Fruit fly (Drosophila melanogaster): Measurements from ENCODE around the gene eff.

Gene eff

DNA sequence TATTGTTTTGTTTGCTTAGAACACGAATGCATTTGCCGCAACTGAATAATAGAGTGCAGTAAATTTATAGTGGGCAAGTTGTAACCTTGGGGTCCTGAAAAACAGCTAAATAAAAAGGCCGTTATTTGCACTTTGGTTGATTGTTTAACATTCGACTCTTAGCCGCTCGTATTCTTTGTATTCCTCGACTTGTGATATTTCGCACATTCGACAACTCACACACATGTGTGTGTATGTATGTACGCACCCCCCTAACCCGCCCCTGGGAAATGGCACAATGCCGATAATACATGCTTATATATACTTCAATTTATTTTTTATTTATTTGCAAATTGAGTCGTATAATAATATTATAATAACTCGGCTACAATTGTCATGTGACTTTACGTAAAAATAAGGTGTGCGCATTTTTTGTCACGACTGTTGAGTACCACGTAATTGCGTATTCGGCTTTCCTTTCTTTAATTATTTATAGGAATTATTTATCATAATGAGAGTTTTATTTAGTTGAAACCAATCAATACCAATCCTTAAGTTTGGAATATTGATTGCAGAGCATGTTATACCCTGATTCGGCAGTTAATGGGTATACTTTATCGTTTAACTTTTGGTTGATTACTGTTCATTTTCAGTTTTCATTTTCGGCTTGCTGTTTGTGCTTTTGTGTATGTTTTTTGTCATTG, 13.8 kb upstream of the eff start:
- TF ChIP-seq h (optimal IDR thresholded peaks at IDR 0.05) (no peak), insv (optimal IDR thresholded peaks at IDR 0.05) (no peak), Myc (optimal IDR thresholded peaks at IDR 0.05) (no peak), Sin3A (optimal IDR thresholded peaks at IDR 0.05) (no peak), psq (optimal IDR thresholded peaks at IDR 0.05) (no peak), ttk (optimal IDR thresholded peaks at IDR 0.05) (no peak)

dm6 chr3R:14754360-14754759, 13.2 kb upstream of the eff start, which contains the start of gene CG7362:
CG7362 (minus strand) TSS chr3R:14754460.
- TF ChIP-seq Sin3A (optimal IDR thresholded peaks at IDR 0.05), result no peak
- TF ChIP-seq insv (optimal IDR thresholded peaks at IDR 0.05), result no peak
- TF ChIP-seq psq (optimal IDR thresholded peaks at IDR 0.05), result no peak
- no peak for TF ChIP-seq ttk (optimal IDR thresholded peaks at IDR 0.05)
- TF ChIP-seq h (optimal IDR thresholded peaks at IDR 0.05), result no peak
- no peak for TF ChIP-seq Myc (optimal IDR thresholded peaks at IDR 0.05)

- TF ChIP-seq ttk (optimal IDR thresholded peaks at IDR 0.05) (no peak), h (optimal IDR thresholded peaks at IDR 0.05) (no peak), psq (optimal IDR thresholded peaks at IDR 0.05) (no peak), insv (optimal IDR thresholded peaks at IDR 0.05) (no peak), Sin3A (optimal IDR thresholded peaks at IDR 0.05) (no peak), Myc (optimal IDR thresholded peaks at IDR 0.05) (no peak)
These were observed 9.9 kb upstream of the eff start, which contains the start of gene smp-30 for dm6 chr3R:14751023-14751422. smp-30 (minus strand) TSS chr3R:14751246.

DNA sequence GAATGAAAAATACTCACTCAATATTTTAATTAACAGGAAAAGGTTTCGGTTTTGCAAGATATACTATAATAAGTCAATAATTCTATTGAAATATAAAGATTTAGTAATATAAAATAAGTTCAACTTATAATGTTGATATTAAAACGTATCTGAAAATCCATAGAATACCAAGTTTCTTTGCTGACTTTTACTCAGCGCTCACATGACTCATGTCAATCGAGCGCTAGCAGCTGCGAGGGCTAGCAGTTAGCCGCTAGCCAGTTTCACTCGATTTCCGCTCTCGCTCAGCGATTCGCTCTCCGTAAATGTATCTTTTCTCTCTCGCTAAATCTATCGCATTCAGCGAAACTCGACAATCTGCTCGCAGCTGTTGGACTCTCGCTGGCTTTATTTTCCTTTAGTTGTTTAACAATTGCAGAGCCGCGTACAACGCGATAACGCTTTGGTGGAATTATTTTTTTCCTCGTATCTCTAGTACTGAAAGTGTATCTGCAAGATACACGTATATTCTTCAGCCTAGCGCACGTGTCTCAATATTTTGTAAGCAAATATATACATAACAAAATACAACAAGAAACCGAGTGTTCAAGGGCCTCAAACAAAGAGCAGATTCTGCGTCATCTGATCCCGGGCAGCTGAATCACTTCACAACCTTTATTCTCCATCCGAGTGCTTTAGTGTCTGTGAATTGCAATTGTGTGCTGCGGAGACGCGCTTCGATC, 8.1 kb upstream of the eff start:
- TF ChIP-seq Sin3A (optimal IDR thresholded peaks at IDR 0.05) (no peak), psq (optimal IDR thresholded peaks at IDR 0.05) (no peak), Myc (optimal IDR thresholded peaks at IDR 0.05) (no peak), h (optimal IDR thresholded peaks at IDR 0.05) (no peak), insv (optimal IDR thresholded peaks at IDR 0.05) (no peak), ttk (optimal IDR thresholded peaks at IDR 0.05) (no peak)

DNA sequence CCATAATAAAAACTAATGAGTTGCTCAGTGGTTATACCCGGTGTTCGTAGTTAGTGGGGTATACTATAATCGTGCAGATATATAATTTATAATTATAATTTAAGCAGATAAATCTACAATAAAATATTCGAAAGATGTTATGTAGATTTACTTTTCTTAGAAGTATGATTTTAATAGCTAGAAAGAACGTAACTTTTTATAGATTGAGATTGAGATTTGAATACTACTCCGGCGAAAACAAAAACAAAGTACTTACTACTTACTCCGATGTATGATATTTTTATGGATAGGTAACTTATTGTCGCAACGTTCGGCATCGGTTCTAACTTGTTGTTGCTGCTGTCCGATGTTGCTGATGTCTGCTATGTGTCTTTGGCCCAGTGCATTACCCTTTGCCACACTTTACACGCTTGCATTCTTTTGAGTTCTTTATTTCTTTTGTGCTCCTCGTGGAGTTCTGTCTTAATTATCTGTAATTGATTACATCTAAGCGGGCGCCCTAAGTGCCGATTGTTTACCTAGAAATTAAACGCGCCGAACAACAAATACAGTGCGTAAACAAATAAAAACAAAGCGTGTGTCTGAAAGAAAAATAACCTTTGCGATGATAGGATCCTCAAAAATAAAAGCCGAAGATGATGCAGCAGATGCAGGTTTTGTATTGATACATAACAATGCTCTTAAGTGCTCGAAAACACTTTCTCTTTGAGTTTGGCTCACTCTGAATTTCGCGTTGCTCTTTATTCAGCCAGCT, 7.4 kb upstream of the eff start:
- TF ChIP-seq Sin3A (optimal IDR thresholded peaks at IDR 0.05) (no peak), ttk (optimal IDR thresholded peaks at IDR 0.05) (no peak), psq (optimal IDR thresholded peaks at IDR 0.05) (no peak), Myc (optimal IDR thresholded peaks at IDR 0.05) (no peak), h (optimal IDR thresholded peaks at IDR 0.05) (no peak), insv (optimal IDR thresholded peaks at IDR 0.05) (no peak)

- TF ChIP-seq psq (optimal IDR thresholded peaks at IDR 0.05) (no peak), ttk (optimal IDR thresholded peaks at IDR 0.05) (no peak), insv (optimal IDR thresholded peaks at IDR 0.05) (no peak), Sin3A (optimal IDR thresholded peaks at IDR 0.05) (no peak), h (optimal IDR thresholded peaks at IDR 0.05) (no peak)
These were observed 6.8 kb upstream of the eff start for dm6 chr3R:14747915-14748314.

dm6 chr3R:14747259-14747856, 6.2 kb upstream of the eff start:
- TF ChIP-seq Sin3A (optimal IDR thresholded peaks at IDR 0.05) (no peak), insv (optimal IDR thresholded peaks at IDR 0.05) (no peak), h (optimal IDR thresholded peaks at IDR 0.05) (no peak), ttk (optimal IDR thresholded peaks at IDR 0.05) (no peak), Myc (optimal IDR thresholded peaks at IDR 0.05) (no peak), psq (optimal IDR thresholded peaks at IDR 0.05) (no peak)

- no peak for TF ChIP-seq ttk (optimal IDR thresholded peaks at IDR 0.05)
- TF ChIP-seq insv (optimal IDR thresholded peaks at IDR 0.05), result no peak
- no peak for TF ChIP-seq h (optimal IDR thresholded peaks at IDR 0.05)
- no peak for TF ChIP-seq Sin3A (optimal IDR thresholded peaks at IDR 0.05)
- no peak for TF ChIP-seq Myc (optimal IDR thresholded peaks at IDR 0.05)
These were observed 3.4 kb upstream of the eff start for dm6 chr3R:14744339-14745129.

DNA sequence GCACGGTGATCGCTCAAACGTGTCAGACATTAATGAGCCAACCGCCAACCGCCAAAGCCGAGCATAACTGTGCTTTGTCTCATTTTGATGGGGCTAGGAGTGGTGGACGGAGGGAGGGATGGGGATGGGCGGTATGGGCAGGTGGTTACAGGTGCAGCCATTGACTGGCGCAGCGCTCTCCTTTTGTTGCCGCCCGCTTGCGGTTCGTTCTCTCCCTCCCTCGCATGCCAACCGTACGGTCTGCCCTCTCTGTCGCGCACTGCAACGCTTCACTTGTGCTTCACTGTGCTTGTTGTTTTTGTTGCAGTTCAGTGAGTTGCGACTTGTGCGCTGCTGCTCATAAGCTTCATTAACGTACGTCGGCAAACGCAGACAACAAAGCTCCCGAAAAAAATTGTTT, 2.3 kb upstream of the eff start:
- TF ChIP-seq psq (optimal IDR thresholded peaks at IDR 0.05) (no peak), Myc (optimal IDR thresholded peaks at IDR 0.05) (no peak), h (optimal IDR thresholded peaks at IDR 0.05) (no peak), Sin3A (optimal IDR thresholded peaks at IDR 0.05) (no peak), insv (optimal IDR thresholded peaks at IDR 0.05) (no peak), ttk (optimal IDR thresholded peaks at IDR 0.05) (no peak)

DNA sequence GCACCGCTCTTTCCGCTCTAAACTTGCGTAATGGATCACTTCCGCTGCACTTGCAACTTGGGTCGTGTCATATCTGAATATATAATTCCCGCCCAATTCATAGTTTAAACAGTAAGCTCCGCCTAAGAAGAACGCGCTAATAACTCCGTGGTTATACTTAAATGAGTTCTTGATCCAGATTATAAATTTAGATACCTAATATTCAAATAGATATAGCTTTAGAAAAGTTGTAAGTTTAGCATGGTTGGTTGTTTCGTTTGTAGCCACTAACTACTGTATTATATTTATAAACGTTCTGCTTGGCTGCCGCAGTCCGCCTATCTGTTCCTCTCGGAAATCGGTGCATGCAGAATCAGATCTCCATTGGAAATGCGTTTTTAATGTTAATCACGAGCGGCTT, 1.8 kb upstream of the eff start:
- TF ChIP-seq Sin3A (optimal IDR thresholded peaks at IDR 0.05) (no peak), psq (optimal IDR thresholded peaks at IDR 0.05) (no peak), h (optimal IDR thresholded peaks at IDR 0.05) (no peak), insv (optimal IDR thresholded peaks at IDR 0.05) (no peak), Myc (optimal IDR thresholded peaks at IDR 0.05) (no peak), ttk (optimal IDR thresholded peaks at IDR 0.05) (no peak)

dm6 chr3R:14742064-14742463, 945 bp upstream of the eff start:
- TF ChIP-seq Myc (optimal IDR thresholded peaks at IDR 0.05), result no peak
- no peak for TF ChIP-seq Sin3A (optimal IDR thresholded peaks at IDR 0.05)
- no peak for TF ChIP-seq ttk (optimal IDR thresholded peaks at IDR 0.05)
- no peak for TF ChIP-seq insv (optimal IDR thresholded peaks at IDR 0.05)
- no peak for TF ChIP-seq h (optimal IDR thresholded peaks at IDR 0.05)
- no peak for TF ChIP-seq psq (optimal IDR thresholded peaks at IDR 0.05)
